Worm (Caenorhabditis elegans) whole organism, late embryonic: Measurements from ENCODE around the gene epg-7.
A peak's percentile ranks its signal among the peaks of the same experiment; 100 is the strongest.

ENCODE experiments used
- C38D4.7 ChIP-seq: fragments of 200-800 bp; sonication (Bioruptor generic); optimal IDR thresholded peaks from 2 replicates; lab custom pipeline; 2018; ENCODE audit warnings: mild to moderate bottlenecking, missing genetic modification characterization, moderate library complexity, missing compliant biosample characterization
- K02D7.2 ChIP-seq: sonication (generic microtip); optimal IDR thresholded peaks from 2 replicates; lab custom pipeline; 2017; ENCODE audit warnings: mild to moderate bottlenecking, missing genetic modification characterization, missing compliant biosample characterization
- T23F11.4 ChIP-seq: fragments of 200-800 bp; sonication (Bioruptor generic); optimal IDR thresholded peaks from 2 replicates; lab custom pipeline; 2018; ENCODE audit warnings: mild to moderate bottlenecking, missing genetic modification characterization, missing compliant biosample characterization
- ceh-14 ChIP-seq: sonication (generic microtip); optimal IDR thresholded peaks from 2 replicates; lab custom pipeline; 2016; ENCODE audit warnings: missing genotype, missing genetic modification characterization, missing compliant biosample characterization
- ceh-18 ChIP-seq: sonication (generic microtip); optimal IDR thresholded peaks from 2 replicates; lab custom pipeline; 2016; ENCODE audit warnings: missing genetic modification characterization, missing compliant biosample characterization
- ceh-19 ChIP-seq: fragments of 200-800 bp; sonication (Bioruptor generic); optimal IDR thresholded peaks from 2 replicates; lab custom pipeline; 2018; ENCODE audit warnings: mild to moderate bottlenecking, missing genetic modification characterization, missing compliant biosample characterization
- ceh-2 ChIP-seq: sonication (generic microtip); optimal IDR thresholded peaks from 2 replicates; lab custom pipeline; 2016; ENCODE audit warnings: missing genotype, missing genetic modification characterization, missing compliant biosample characterization
- ceh-24 ChIP-seq: sonication (generic microtip); optimal IDR thresholded peaks from 2 replicates; lab custom pipeline; 2016; ENCODE audit warnings: mild to moderate bottlenecking, missing genetic modification characterization, missing compliant biosample characterization
- ceh-31 ChIP-seq: sonication (generic microtip); optimal IDR thresholded peaks from 2 replicates; lab custom pipeline; 2016; ENCODE audit warnings: missing genetic modification characterization, missing compliant biosample characterization
- ceh-34 ChIP-seq: sonication (generic microtip); optimal IDR thresholded peaks from 2 replicates; lab custom pipeline; 2016; ENCODE audit warnings: mild to moderate bottlenecking, missing genetic modification characterization, missing compliant biosample characterization
- ceh-48 ChIP-seq: sonication (generic microtip); optimal IDR thresholded peaks from 2 replicates; lab custom pipeline; 2016; ENCODE audit warnings: missing genetic modification characterization, inconsistent platforms, missing compliant biosample characterization
- ceh-9 ChIP-seq: sonication (generic microtip); optimal IDR thresholded peaks from 2 replicates; lab custom pipeline; 2016; ENCODE audit warnings: mild to moderate bottlenecking, missing genetic modification characterization, inconsistent platforms, missing compliant biosample characterization
- che-1 ChIP-seq: sonication (generic microtip); optimal IDR thresholded peaks from 2 replicates; lab custom pipeline; 2016; ENCODE audit warnings: mild to moderate bottlenecking, missing genetic modification characterization, missing compliant biosample characterization
- dmd-4 ChIP-seq: sonication (generic microtip); optimal IDR thresholded peaks from 2 replicates; lab custom pipeline; 2016; ENCODE audit warnings: borderline replicate concordance, missing genetic modification characterization, missing compliant biosample characterization
- dve-1 ChIP-seq: sonication (generic microtip); optimal IDR thresholded peaks from 2 replicates; lab custom pipeline; 2017; ENCODE audit warnings: antibody characterized with exemption, mild to moderate bottlenecking, missing genetic modification characterization, missing compliant biosample characterization
- elt-2 ChIP-seq: sonication (generic microtip); optimal IDR thresholded peaks from 2 replicates; lab custom pipeline; 2016; ENCODE audit warnings: missing genetic modification reagents, missing genetic modification characterization, missing compliant biosample characterization
- eyg-1 ChIP-seq: sonication (generic microtip); optimal IDR thresholded peaks from 2 replicates; lab custom pipeline; 2016; ENCODE audit warnings: missing genotype, missing genetic modification characterization, missing compliant biosample characterization
- fax-1 ChIP-seq: sonication (generic microtip); optimal IDR thresholded peaks from 2 replicates; lab custom pipeline; 2016; ENCODE audit warnings: missing genotype, missing genetic modification characterization, missing compliant biosample characterization
- gmeb-2 ChIP-seq: sonication (generic microtip); optimal IDR thresholded peaks from 2 replicates; lab custom pipeline; 2016; ENCODE audit warnings: missing genetic modification characterization, inconsistent platforms, missing compliant biosample characterization
- hlh-15 ChIP-seq: sonication (generic microtip); optimal IDR thresholded peaks from 2 replicates; lab custom pipeline; 2016; ENCODE audit warnings: missing genetic modification characterization, missing compliant biosample characterization
- hlh-30 ChIP-seq: sonication (generic microtip); optimal IDR thresholded peaks from 2 replicates; lab custom pipeline; 2017; ENCODE audit warnings: antibody characterized with exemption, missing genetic modification characterization, missing compliant biosample characterization; ENCODE audit not compliant: insufficient read depth
- hlh-6 ChIP-seq: sonication (generic microtip); optimal IDR thresholded peaks from 2 replicates; lab custom pipeline; 2016; ENCODE audit warnings: missing genotype, missing genetic modification characterization, missing compliant biosample characterization
- lim-6 ChIP-seq: sonication (generic microtip); optimal IDR thresholded peaks from 2 replicates; lab custom pipeline; 2016; ENCODE audit warnings: missing genetic modification characterization, missing compliant biosample characterization
- lin-11 ChIP-seq: fragments of 200-800 bp; sonication (Bioruptor generic); optimal IDR thresholded peaks from 2 replicates; lab custom pipeline; 2018; ENCODE audit warnings: mild to moderate bottlenecking, missing genetic modification characterization, missing compliant biosample characterization
- mec-3 ChIP-seq: sonication (generic microtip); optimal IDR thresholded peaks from 2 replicates; lab custom pipeline; 2016; ENCODE audit warnings: borderline replicate concordance, missing genetic modification characterization, missing compliant biosample characterization
- nfya-1 ChIP-seq: sonication (generic microtip); optimal IDR thresholded peaks from 2 replicates; lab custom pipeline; 2017; ENCODE audit warnings: missing genetic modification characterization, mild to moderate bottlenecking, missing compliant biosample characterization, antibody characterized with exemption, moderate library complexity
- nhr-11 ChIP-seq: fragments of 150-350 bp; optimal IDR thresholded peaks from 2 replicates; lab custom pipeline; 2014; ENCODE audit warnings: missing biosample characterization, missing genetic modification characterization
- nhr-232 ChIP-seq: sonication (generic microtip); optimal IDR thresholded peaks from 2 replicates; lab custom pipeline; 2016; ENCODE audit warnings: missing genetic modification characterization, missing compliant biosample characterization
- npax-4 ChIP-seq: sonication (generic microtip); optimal IDR thresholded peaks from 2 replicates; lab custom pipeline; 2016; ENCODE audit warnings: missing genetic modification characterization, missing compliant biosample characterization
- pat-9 ChIP-seq: fragments of 200-800 bp; sonication (Bioruptor generic); optimal IDR thresholded peaks from 2 replicates; lab custom pipeline; 2018; ENCODE audit warnings: mild to moderate bottlenecking, missing genetic modification characterization, moderate library complexity, missing compliant biosample characterization
- pax-1 ChIP-seq: fragments of 150-350 bp; optimal IDR thresholded peaks from 2 replicates; lab custom pipeline; 2014; ENCODE audit warnings: missing biosample characterization, missing genetic modification characterization
- pqm-1 ChIP-seq: sonication (generic microtip); optimal IDR thresholded peaks from 2 replicates; lab custom pipeline; 2016; ENCODE audit warnings: missing genetic modification characterization, missing compliant biosample characterization
- pros-1 ChIP-seq: fragments of 150-350 bp; optimal IDR thresholded peaks from 2 replicates; lab custom pipeline; 2014; ENCODE audit warnings: missing biosample characterization, missing genetic modification reagents, missing genetic modification characterization
- ref-2 ChIP-seq: sonication (generic microtip); optimal IDR thresholded peaks from 2 replicates; lab custom pipeline; 2016; ENCODE audit warnings: missing genetic modification characterization, missing compliant biosample characterization
- sdc-2 ChIP-seq: sonication (generic microtip); optimal IDR thresholded peaks from 2 replicates; lab custom pipeline; 2016; ENCODE audit warnings: missing genotype, missing genetic modification characterization, missing compliant biosample characterization
- syd-9 ChIP-seq: sonication (generic microtip); optimal IDR thresholded peaks from 2 replicates; lab custom pipeline; 2016; ENCODE audit warnings: mild to moderate bottlenecking, missing genetic modification characterization, moderate library complexity, missing compliant biosample characterization
- tbx-2 ChIP-seq: sonication (generic microtip); optimal IDR thresholded peaks from 2 replicates; lab custom pipeline; 2016; ENCODE audit warnings: missing genetic modification characterization, missing compliant biosample characterization
- unc-3 ChIP-seq, 2 experiments: fragments of 200-800 bp in 1 of 2; sonication (Bioruptor generic) in 1 of 2; sonication (generic microtip) in 1 of 2; conservative IDR thresholded peaks in 1 of 2; optimal IDR thresholded peaks in 1 of 2; 2 replicates each; pipeline versions ENCODE4 v1.3.6 to Lab custom; 2016 to 2022; ENCODE audit warnings: missing compliant biosample characterization in 2 of 2, missing genetic modification characterization in 2 of 2, missing genetic modification reagents in 1 of 2
- unc-42 ChIP-seq: sonication (generic microtip); optimal IDR thresholded peaks from 2 replicates; lab custom pipeline; 2016; ENCODE audit warnings: missing genotype, missing genetic modification characterization, missing compliant biosample characterization
- unc-86 ChIP-seq: sonication (generic microtip); optimal IDR thresholded peaks from 2 replicates; lab custom pipeline; 2016; ENCODE audit warnings: missing genetic modification characterization, missing compliant biosample characterization
- zip-5 ChIP-seq: sonication (generic microtip); optimal IDR thresholded peaks from 2 replicates; lab custom pipeline; 2016; ENCODE audit warnings: missing genetic modification characterization, missing compliant biosample characterization

The epg-7 gene

DNA sequence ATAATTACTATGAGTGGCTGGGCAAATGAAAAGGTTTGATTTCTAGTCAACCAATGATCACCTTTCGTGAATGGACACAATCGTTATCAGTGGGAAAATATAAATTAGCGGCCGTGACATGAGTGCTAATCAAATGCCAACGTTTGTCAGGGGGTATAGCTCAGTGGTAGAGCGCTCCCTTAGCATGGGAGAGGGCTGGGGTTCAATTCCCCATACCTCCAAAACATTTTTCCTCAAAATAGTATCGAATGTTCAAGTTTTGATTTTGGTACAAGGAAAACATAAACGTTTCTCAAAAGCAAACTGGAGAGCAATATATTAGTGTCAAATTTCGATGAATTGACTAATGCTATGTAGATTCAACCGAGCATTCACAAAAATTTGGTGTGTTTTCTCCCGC lies 10.9 kb upstream of the epg-7 start:
- TF ChIP-seq nhr-232 (tag; lab: Kevin White, UChicago): no peak
- TF ChIP-seq elt-2 (tag; lab: Kevin White, UChicago): peak; percentile 62
- peak; percentile 31 for TF ChIP-seq ceh-19
- TF ChIP-seq syd-9 (tag; lab: Kevin White, UChicago): no peak
- TF ChIP-seq ceh-14 (tag; lab: Kevin White, UChicago): peak; percentile 26
- TF ChIP-seq C38D4.7 (GFP tag; lab: Kevin White, UChicago): peak; percentile 8
- TF ChIP-seq unc-86 (tag; lab: Kevin White, UChicago): no peak
- no peak for TF ChIP-seq pros-1 (tag; lab: Kevin White, UChicago)
- peak; percentile 19 for TF ChIP-seq ref-2
- TF ChIP-seq zip-5 (tag; lab: Kevin White, UChicago): no peak
- no peak for TF ChIP-seq ceh-48 (tag; lab: Kevin White, UChicago)
- TF ChIP-seq dmd-4: no peak
- TF ChIP-seq ceh-31 (tag; lab: Kevin White, UChicago): no peak
- no peak for TF ChIP-seq nhr-11 (tag; lab: Kevin White, UChicago)
- TF ChIP-seq unc-3 (GFP tag; conservative IDR thresholded peaks at IDR 0.05; lab: Robert Waterston, UW): no peak
- no peak for TF ChIP-seq unc-3 (tag; optimal IDR thresholded peaks at IDR 0.05; lab: Kevin White, UChicago)
- TF ChIP-seq ceh-24: no peak
- peak; percentile 9 for TF ChIP-seq K02D7.2
- no peak for TF ChIP-seq ceh-18 (tag; lab: Kevin White, UChicago)
- no peak for TF ChIP-seq ceh-2
- TF ChIP-seq, all 69 proteins: peak for 6

DNA sequence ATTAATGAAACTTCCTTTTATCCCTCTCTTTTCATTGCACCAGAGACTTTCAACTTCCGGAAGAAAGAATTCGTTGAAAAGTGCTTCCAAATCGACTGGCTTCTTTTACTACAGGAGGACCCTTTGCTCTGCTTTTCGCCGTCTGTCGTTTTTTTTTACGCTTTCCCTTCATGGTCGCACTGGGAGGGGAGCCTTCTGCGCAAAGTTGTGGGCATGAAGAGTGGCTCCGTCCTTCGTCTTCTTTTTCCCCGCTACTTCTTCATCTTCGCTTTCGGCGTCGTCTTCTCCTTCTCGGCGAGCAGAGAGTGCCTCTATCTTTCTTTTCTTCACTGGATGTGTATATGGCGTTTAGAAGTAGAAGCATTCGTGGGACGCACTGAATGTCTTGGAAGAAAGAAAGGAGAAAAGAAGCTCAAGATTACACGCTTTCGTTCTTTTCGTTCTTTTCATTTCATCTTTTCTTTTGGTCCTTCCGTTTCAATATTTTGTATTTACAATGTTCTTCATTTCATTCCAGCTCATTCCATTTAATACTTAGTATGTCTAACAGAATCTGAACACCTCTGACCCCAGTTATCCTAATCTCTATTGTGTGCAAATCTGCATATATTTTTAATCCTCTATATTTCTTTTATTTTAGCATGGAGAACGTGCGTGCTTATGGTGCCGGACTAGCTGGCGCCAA lies 7.4 kb upstream of the epg-7 start, which contains the start of gene sng-1:
Gene sng-1, plus strand, starts transcription at position 635 of the 685 bp plus-strand sequence.
- TF ChIP-seq ceh-31 (tag; lab: Kevin White, UChicago) (peak; percentile 19), dve-1 (tag; lab: Kevin White, UChicago) (no peak), hlh-15 (no peak), tbx-2 (tag; lab: Kevin White, UChicago) (no peak), pax-1 (no peak), che-1 (tag; lab: Kevin White, UChicago) (no peak), ceh-34 (no peak), ceh-24 (no peak), T23F11.4 (GFP tag; lab: Kevin White, UChicago) (no peak), ceh-9 (tag; lab: Kevin White, UChicago) (no peak), lin-11 (tag; lab: Kevin White, UChicago) (no peak), ceh-14 (tag; lab: Kevin White, UChicago) (peak; percentile 16)

DNA sequence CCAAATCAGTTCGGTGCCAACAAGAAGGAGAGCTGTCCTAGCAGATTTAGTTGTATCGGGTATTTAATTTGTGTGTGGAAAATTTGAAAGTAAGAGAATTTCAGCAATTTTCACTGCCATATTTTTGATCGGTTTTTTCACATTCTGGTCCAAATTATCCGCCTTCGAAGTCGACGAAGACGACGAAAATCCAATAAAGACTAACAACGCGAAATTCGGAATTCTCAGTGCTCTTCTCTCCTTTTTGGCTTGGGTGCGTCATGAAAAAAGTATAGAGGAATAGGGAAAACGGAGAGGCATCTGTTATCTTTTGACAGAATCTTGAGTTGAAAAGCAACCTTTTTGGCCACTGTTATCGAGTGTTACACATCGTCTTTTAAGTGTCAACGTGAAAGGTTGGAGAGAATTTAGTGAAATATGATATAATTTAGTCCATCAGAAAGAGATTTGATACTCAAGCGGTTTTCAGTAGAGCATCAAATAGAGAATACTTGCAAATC lies 6.4 kb upstream of the epg-7 start:
- TF ChIP-seq unc-42 (tag; lab: Kevin White, UChicago) (peak; percentile 76), pat-9 (tag; lab: Kevin White, UChicago) (no peak)

DNA sequence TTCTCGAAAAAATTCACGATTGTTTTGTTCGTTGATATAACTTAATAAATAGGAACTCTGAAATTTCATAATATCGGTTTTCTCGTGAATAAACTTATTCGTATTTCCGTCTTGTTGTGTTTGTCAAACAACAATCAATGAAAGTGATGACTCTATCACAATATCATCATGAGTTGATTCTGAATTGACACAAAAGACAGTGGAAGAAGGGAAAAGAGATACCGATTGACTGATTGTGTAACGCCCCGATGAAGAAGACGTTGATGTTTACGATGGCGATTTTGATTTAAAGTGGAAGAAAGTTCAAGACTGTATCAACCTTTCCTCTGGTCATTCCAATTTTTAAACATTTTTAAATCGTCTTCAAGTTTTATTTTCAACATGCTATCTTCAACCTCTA lies 4.9 kb upstream of the epg-7 start, which contains the start of gene ttr-59:
Gene ttr-59, plus strand, starts transcription at position 218 of the 400 bp plus-strand sequence.
- TF ChIP-seq hlh-6: no peak
- no peak for TF ChIP-seq ref-2
- TF ChIP-seq unc-42 (tag; lab: Kevin White, UChicago): no peak
- TF ChIP-seq nfya-1 (tag; lab: Kevin White, UChicago): no peak
- TF ChIP-seq npax-4 (tag; lab: Kevin White, UChicago): no peak
- TF ChIP-seq hlh-30 (tag; lab: Kevin White, UChicago): no peak
- no peak for TF ChIP-seq hlh-15
- no peak for TF ChIP-seq ceh-2
- TF ChIP-seq fax-1 (tag; lab: Kevin White, UChicago): no peak
- TF ChIP-seq pqm-1 (tag; lab: Kevin White, UChicago): no peak
- TF ChIP-seq eyg-1: no peak
- TF ChIP-seq zip-5 (tag; lab: Kevin White, UChicago): no peak
- no peak for TF ChIP-seq ceh-24
- TF ChIP-seq tbx-2 (tag; lab: Kevin White, UChicago): no peak
- TF ChIP-seq lim-6 (tag; lab: Kevin White, UChicago): no peak
- TF ChIP-seq sdc-2 (tag; lab: Kevin White, UChicago): no peak
- TF ChIP-seq mec-3 (tag; lab: Kevin White, UChicago): no peak
- no peak for TF ChIP-seq ceh-14 (tag; lab: Kevin White, UChicago)
- no peak for TF ChIP-seq gmeb-2 (tag; lab: Kevin White, UChicago)
